Fruit fly (Drosophila melanogaster) whole organism, embryonic: ENCODE measurements around the gene CG10660.

ENCODE experiments used
- ATbp ChIP-seq: fragments of 200-800 bp; sonication (Bioruptor generic); optimal IDR thresholded peaks from 2 replicates; lab custom pipeline; 2017; ENCODE audit warnings: missing biosample characterization, mild to moderate bottlenecking, missing genetic modification characterization, missing genetic modification reagents
- Atf-2 ChIP-seq: fragments of 200-800 bp; sonication (Bioruptor generic); optimal IDR thresholded peaks from 2 replicates; lab custom pipeline; 2016; ENCODE audit warnings: missing biosample characterization, missing genetic modification characterization
- CG10543 ChIP-seq: fragments of 200-800 bp; sonication (Bioruptor generic); optimal IDR thresholded peaks from 3 replicates; lab custom pipeline; 2017; ENCODE audit warnings: missing biosample characterization, mild to moderate bottlenecking, missing genetic modification characterization, moderate library complexity
- CG13287 ChIP-seq: fragments of 200-800 bp; sonication (Bioruptor generic); IDR thresholded peaks from 2 replicates; pipeline ENCODE4 v1.3.6; 2022; ENCODE audit warnings: missing biosample characterization, missing genetic modification characterization; ENCODE audit not compliant: partially characterized antibody
- CG14014 ChIP-seq: fragments of 200-800 bp; sonication (Bioruptor generic); IDR thresholded peaks from 2 replicates; pipeline ENCODE4 v1.3.6; 2022; ENCODE audit warnings: missing biosample characterization, missing genetic modification characterization
- CG14441 ChIP-seq: fragments of 200-800 bp; sonication (Bioruptor generic); IDR thresholded peaks from 2 replicates; pipeline ENCODE4 v1.3.6; 2022; ENCODE audit warnings: missing biosample characterization, missing genetic modification characterization
- CG14965 ChIP-seq: fragments of 200-800 bp; sonication (Bioruptor generic); optimal IDR thresholded peaks from 2 replicates; lab custom pipeline; 2016; ENCODE audit warnings: missing biosample characterization, missing genetic modification characterization, borderline replicate concordance
- CG15601 ChIP-seq: fragments of 200-800 bp; sonication (Bioruptor generic); optimal IDR thresholded peaks from 3 replicates; lab custom pipeline; 2019; ENCODE audit warnings: missing biosample characterization, mild to moderate bottlenecking, missing genetic modification characterization, moderate library complexity
- CG18262 ChIP-seq: fragments of 200-800 bp; optimal IDR thresholded peaks from 3 replicates; lab custom pipeline; 2019; ENCODE audit warnings: missing biosample characterization, mild to moderate bottlenecking, missing genetic modification characterization, moderate library complexity
- CG2678 ChIP-seq: fragments of 200-800 bp; sonication (Bioruptor generic); optimal IDR thresholded peaks from 3 replicates; lab custom pipeline; 2019; ENCODE audit warnings: missing biosample characterization, mild to moderate bottlenecking, missing genetic modification characterization, moderate library complexity
- CG6854 ChIP-seq: fragments of 200-800 bp; sonication (Bioruptor generic); optimal IDR thresholded peaks from 3 replicates; lab custom pipeline; 2017; ENCODE audit warnings: missing biosample characterization, mild to moderate bottlenecking, missing genetic modification characterization
- CG7839 ChIP-seq: fragments of 200-800 bp; sonication (Bioruptor generic); optimal IDR thresholded peaks from 3 replicates; lab custom pipeline; 2018; ENCODE audit warnings: missing biosample characterization, mild to moderate bottlenecking, missing genetic modification characterization, moderate library complexity
- CG8924 ChIP-seq: fragments of 200-800 bp; optimal IDR thresholded peaks from 3 replicates; lab custom pipeline; 2019; ENCODE audit warnings: missing biosample characterization, mild to moderate bottlenecking, missing genetic modification characterization, moderate library complexity
- CG9797 ChIP-seq: fragments of 200-800 bp; sonication (Bioruptor generic); optimal IDR thresholded peaks from 3 replicates; lab custom pipeline; 2018; ENCODE audit warnings: missing biosample characterization, mild to moderate bottlenecking, missing genetic modification characterization
- D19A ChIP-seq: fragments of 200-800 bp; optimal IDR thresholded peaks from 3 replicates; lab custom pipeline; 2019; ENCODE audit warnings: missing biosample characterization, mild to moderate bottlenecking, missing genetic modification characterization, moderate library complexity
- Dfd ChIP-seq, 2 experiments: fragments of >200 bp; optimal IDR thresholded peaks; 2 replicates each; lab custom pipeline; 2017; ENCODE audit warnings: missing biosample characterization in 2 of 2, missing genetic modification characterization in 2 of 2
- Dip3 ChIP-seq: fragments of 200-800 bp; sonication (Bioruptor generic); optimal IDR thresholded peaks from 3 replicates; lab custom pipeline; 2016; ENCODE audit warnings: missing biosample characterization, missing genetic modification characterization
- Dref ChIP-seq: fragments of 200-800 bp; sonication (Bioruptor generic); IDR thresholded peaks from 2 replicates; pipeline ENCODE4 v1.3.6; 2022; ENCODE audit warnings: missing biosample characterization, missing genetic modification characterization
- Gsc ChIP-seq: fragments of 200-800 bp; sonication (Bioruptor generic); IDR thresholded peaks from 2 replicates; pipeline ENCODE4 v1.3.6; 2022; ENCODE audit warnings: missing biosample characterization, missing genetic modification characterization
- Lim3 ChIP-seq: fragments of 200-800 bp; sonication (Bioruptor generic); IDR thresholded peaks from 2 replicates; pipeline ENCODE4 v1.3.6; 2022; ENCODE audit warnings: missing biosample characterization, missing genetic modification characterization
- NFAT ChIP-seq: fragments of 200-800 bp; sonication (Bioruptor generic); IDR thresholded peaks from 2 replicates; pipeline ENCODE4 v1.3.6; 2022; ENCODE audit warnings: missing biosample characterization, missing genetic modification characterization
- NfI ChIP-seq: fragments of 200-800 bp; sonication (Bioruptor generic); optimal IDR thresholded peaks from 3 replicates; lab custom pipeline; 2018; ENCODE audit warnings: missing biosample characterization, mild to moderate bottlenecking, missing genetic modification characterization, moderate library complexity
- Opbp ChIP-seq: fragments of 200-800 bp; sonication (Bioruptor generic); IDR thresholded peaks from 3 replicates; pipeline ENCODE4 v1.3.6; 2022; ENCODE audit warnings: missing biosample characterization, missing genetic modification characterization; ENCODE audit not compliant: partially characterized antibody
- Xrp1 ChIP-seq: fragments of 200-800 bp; sonication (Bioruptor generic); IDR thresholded peaks from 2 replicates; pipeline ENCODE4 v1.3.6; 2022; ENCODE audit warnings: missing biosample characterization, missing genetic modification characterization
- cato ChIP-seq: fragments of 200-800 bp; sonication (Bioruptor generic); optimal IDR thresholded peaks from 2 replicates; lab custom pipeline; 2016; ENCODE audit warnings: missing biosample characterization, missing genetic modification characterization, borderline replicate concordance
- cg ChIP-seq: fragments of 200-800 bp; sonication (Bioruptor generic); optimal IDR thresholded peaks from 3 replicates; lab custom pipeline; 2019; ENCODE audit warnings: missing biosample characterization, mild to moderate bottlenecking, missing genetic modification characterization, moderate library complexity
- disco-r ChIP-seq: fragments of 200-800 bp; sonication (Bioruptor generic); optimal IDR thresholded peaks from 2 replicates; lab custom pipeline; 2016; ENCODE audit warnings: missing biosample characterization, missing genetic modification characterization
- dmrt11E ChIP-seq: fragments of 200-800 bp; sonication (Bioruptor generic); optimal IDR thresholded peaks from 3 replicates; lab custom pipeline; 2018; ENCODE audit warnings: missing biosample characterization, mild to moderate bottlenecking, missing genetic modification characterization, moderate library complexity
- dmrt99B ChIP-seq: fragments of 200-800 bp; sonication (Bioruptor generic); optimal IDR thresholded peaks from 2 replicates; lab custom pipeline; 2018; ENCODE audit warnings: missing biosample characterization, mild to moderate bottlenecking, missing genetic modification characterization, moderate library complexity
- fd102C ChIP-seq: fragments of 200-800 bp; sonication (Bioruptor generic); optimal IDR thresholded peaks from 2 replicates; lab custom pipeline; 2018; ENCODE audit warnings: missing biosample characterization, mild to moderate bottlenecking, missing genetic modification characterization, moderate library complexity
- ftz-f1 ChIP-seq: fragments of 200-800 bp; sonication (Bioruptor generic); optimal IDR thresholded peaks from 2 replicates; lab custom pipeline; 2016; ENCODE audit warnings: missing biosample characterization, missing genetic modification characterization
- gsb-n ChIP-seq: fragments of 200-800 bp; sonication (Bioruptor generic); optimal IDR thresholded peaks from 3 replicates; lab custom pipeline; 2018; ENCODE audit warnings: missing biosample characterization, mild to moderate bottlenecking, missing genetic modification characterization
- knrl ChIP-seq: fragments of 200-800 bp; sonication (Bioruptor generic); IDR thresholded peaks from 3 replicates; pipeline ENCODE4 v1.3.6; 2022; ENCODE audit warnings: missing biosample characterization, missing genetic modification characterization; ENCODE audit not compliant: partially characterized antibody
- mirr ChIP-seq: fragments of 200-800 bp; sonication (Bioruptor generic); optimal IDR thresholded peaks from 3 replicates; lab custom pipeline; 2018; ENCODE audit warnings: missing biosample characterization, mild to moderate bottlenecking, missing genetic modification characterization
- nerfin-2 ChIP-seq: fragments of 200-800 bp; sonication (Bioruptor generic); IDR thresholded peaks from 2 replicates; pipeline ENCODE4 v1.3.6; 2022; ENCODE audit warnings: missing biosample characterization, missing genetic modification characterization; ENCODE audit not compliant: partially characterized antibody
- pb ChIP-seq: fragments of 200-800 bp; sonication (Bioruptor generic); optimal IDR thresholded peaks from 3 replicates; lab custom pipeline; 2016; ENCODE audit warnings: missing biosample characterization, missing genetic modification characterization
- pho ChIP-seq: fragments of 200-800 bp; sonication (Bioruptor generic); optimal IDR thresholded peaks from 2 replicates; lab custom pipeline; 2016; ENCODE audit warnings: missing biosample characterization, missing genetic modification characterization
- pros ChIP-seq: fragments of 200-800 bp; sonication (Bioruptor generic); optimal IDR thresholded peaks from 3 replicates; lab custom pipeline; 2019; ENCODE audit warnings: missing biosample characterization, mild to moderate bottlenecking, missing genetic modification characterization, moderate library complexity
- ranshi ChIP-seq: fragments of 200-800 bp; sonication (Bioruptor generic); IDR thresholded peaks from 2 replicates; pipeline ENCODE4 v1.3.6; 2022; ENCODE audit warnings: missing biosample characterization, missing genetic modification characterization
- rib ChIP-seq: fragments of 200-800 bp; sonication (Bioruptor generic); IDR thresholded peaks from 2 replicates; pipeline ENCODE4 v1.3.6; 2022; ENCODE audit warnings: missing biosample characterization, missing genetic modification characterization
- ro ChIP-seq: fragments of 200-800 bp; sonication (Bioruptor generic); IDR thresholded peaks from 2 replicates; pipeline ENCODE4 v1.3.6; 2022; ENCODE audit warnings: missing biosample characterization, missing genetic modification characterization
- salm ChIP-seq: fragments of 200-800 bp; sonication (Bioruptor generic); optimal IDR thresholded peaks from 2 replicates; lab custom pipeline; 2018; ENCODE audit warnings: missing biosample characterization, mild to moderate bottlenecking, missing genetic modification characterization
- sob ChIP-seq: fragments of 200-800 bp; sonication (Bioruptor generic); IDR thresholded peaks from 2 replicates; pipeline ENCODE4 v1.3.6; 2022; ENCODE audit warnings: missing biosample characterization, missing genetic modification characterization
- tll ChIP-seq, 2 experiments: fragments of 200-800 bp in 1 of 2; fragments of >200 bp in 1 of 2; sonication (Bioruptor generic) in 1 of 2; optimal IDR thresholded peaks; 2 replicates each; lab custom pipeline; 2017 to 2019; ENCODE audit warnings: missing biosample characterization in 2 of 2, missing genetic modification characterization in 2 of 2, mild to moderate bottlenecking in 1 of 2, moderate library complexity in 1 of 2
- ttk ChIP-seq: fragments of 200-800 bp; sonication (Bioruptor generic); IDR thresholded peaks from 2 replicates; pipeline ENCODE4 v2.1.2; 2022; ENCODE audit warnings: missing biosample characterization, missing genetic modification characterization
- unpg ChIP-seq: fragments of 200-800 bp; sonication (Bioruptor generic); optimal IDR thresholded peaks from 3 replicates; lab custom pipeline; 2018; ENCODE audit warnings: missing biosample characterization, mild to moderate bottlenecking, missing genetic modification characterization, moderate library complexity

The CG10660 gene

dm6 chr3L:12470509-12470908 is 20.0 kb downstream of the CG10660 start (continued):
- TF ChIP-seq Xrp1 (GFP tag; lab: Robert Waterston, UW) = no peak
- 0 out of 2 replicates have a peak, but pooled peaks have one; percentile 7 for TF ChIP-seq Dref (GFP tag; lab: Robert Waterston, UW)

- TF ChIP-seq CG18262 = no peak
- no peak for TF ChIP-seq CG6854 (GFP tag; lab: Kevin White, UChicago)
- TF ChIP-seq Opbp (GFP tag; lab: Robert Waterston, UW) = no peak
- TF ChIP-seq pb (GFP tag; lab: Kevin White, UChicago) = no peak
- TF ChIP-seq CG9797 = no peak
- TF ChIP-seq ATbp (GFP tag; lab: Kevin White, UChicago) = no peak
- no peak for TF ChIP-seq cg (GFP tag; lab: Kevin White, UChicago)
- no peak for TF ChIP-seq salm (tag; lab: Kevin White, UChicago)
- TF ChIP-seq CG14441 = no peak
- TF ChIP-seq CG14014 = no peak
- TF ChIP-seq ro (GFP tag; lab: Robert Waterston, UW) = no peak
- no peak for TF ChIP-seq NFAT (GFP tag; lab: Robert Waterston, UW)
These were observed 20.8 kb downstream of the CG10660 start, which contains the start of gene CG32102 for dm6 chr3L:12469684-12470083. CG32102 (minus strand) TSS chr3L:12469784.

dm6 chr3L:12468016-12468415 is 22.5 kb downstream of the CG10660 start, which contains the start of gene eyg:
eyg (minus strand) TSS chr3L:12468021.
- peak; percentile 8 for TF ChIP-seq pho (GFP tag; lab: Kevin White, UChicago)
- TF ChIP-seq fd102C (GFP tag; lab: Kevin White, UChicago) = peak; percentile 48
- peak; percentile 19 for TF ChIP-seq dmrt11E (tag; lab: Kevin White, UChicago)
- TF ChIP-seq NfI (GFP tag; lab: Kevin White, UChicago) = peak; percentile 47
- TF ChIP-seq sob (GFP tag; lab: Robert Waterston, UW) = no peak
- TF ChIP-seq ttk (GFP tag; lab: Robert Waterston, UW) = no peak
- TF ChIP-seq nerfin-2 (GFP tag; lab: Robert Waterston, UW) = 0 out of 2 replicates have a peak, but pooled peaks have one; percentile 45
- TF ChIP-seq CG2678 (tag; lab: Kevin White, UChicago) = no peak
- TF ChIP-seq ro (GFP tag; lab: Robert Waterston, UW) = no peak
- peak in 1 of 2 experiments; percentile 36 for TF ChIP-seq tll (GFP tag; optimal IDR thresholded peaks at IDR 0.05; lab: Kevin White, UChicago)
- TF ChIP-seq Lim3 = no peak
- TF ChIP-seq mirr (GFP tag; lab: Kevin White, UChicago) = peak; percentile 61
- no peak for TF ChIP-seq CG15601 (tag; lab: Kevin White, UChicago)
- TF ChIP-seq pros = peak; percentile 66
- TF ChIP-seq CG13287 (GFP tag; lab: Robert Waterston, UW) = peak; percentile 46
- TF ChIP-seq ftz-f1 = no peak
- TF ChIP-seq cato (GFP tag; lab: Kevin White, UChicago) = no peak
- no peak for TF ChIP-seq disco-r (GFP tag; lab: Kevin White, UChicago)
- no peak for TF ChIP-seq CG14965 (GFP tag; lab: Kevin White, UChicago)
- TF ChIP-seq dmrt99B (tag; lab: Kevin White, UChicago) = no peak
- TF ChIP-seq Atf-2 (GFP tag; lab: Kevin White, UChicago) = no peak
- no peak for TF ChIP-seq D19A (tag; lab: Kevin White, UChicago)
- TF ChIP-seq CG10543 (GFP tag; lab: Kevin White, UChicago) = peak; percentile 36
- peak; percentile 61; the same call in 1 of the 3 replicates for TF ChIP-seq Opbp (GFP tag; lab: Robert Waterston, UW)
- TF ChIP-seq CG7839 (tag; lab: Kevin White, UChicago) = no peak
- no peak for TF ChIP-seq Gsc
- TF ChIP-seq Dip3 (GFP tag; lab: Kevin White, UChicago) = no peak
- TF ChIP-seq knrl = peak; percentile 49; the same call in 1 of the 3 replicates
- TF ChIP-seq unpg (GFP tag; lab: Kevin White, UChicago) = no peak
- peak; percentile 12; the same call in 1 of the 2 replicates for TF ChIP-seq ranshi (GFP tag; lab: Robert Waterston, UW)
- peak; percentile 44 for TF ChIP-seq CG8924 (tag; lab: Kevin White, UChicago)
- 0 out of 2 replicates have a peak, but pooled peaks have one; percentile 16 for TF ChIP-seq rib (GFP tag; lab: Robert Waterston, UW)
- TF ChIP-seq gsb-n (tag; lab: Kevin White, UChicago) = peak; percentile 55
- TF ChIP-seq Dfd (GFP tag; optimal IDR thresholded peaks at IDR 0.05; lab: Kevin White, UChicago) = no peak
